Worm (Caenorhabditis elegans): ENCODE measurements around the gene pqn-70.
A peak's percentile ranks its signal among the peaks of the same experiment; 100 is the strongest.

The pqn-70 gene

DNA sequence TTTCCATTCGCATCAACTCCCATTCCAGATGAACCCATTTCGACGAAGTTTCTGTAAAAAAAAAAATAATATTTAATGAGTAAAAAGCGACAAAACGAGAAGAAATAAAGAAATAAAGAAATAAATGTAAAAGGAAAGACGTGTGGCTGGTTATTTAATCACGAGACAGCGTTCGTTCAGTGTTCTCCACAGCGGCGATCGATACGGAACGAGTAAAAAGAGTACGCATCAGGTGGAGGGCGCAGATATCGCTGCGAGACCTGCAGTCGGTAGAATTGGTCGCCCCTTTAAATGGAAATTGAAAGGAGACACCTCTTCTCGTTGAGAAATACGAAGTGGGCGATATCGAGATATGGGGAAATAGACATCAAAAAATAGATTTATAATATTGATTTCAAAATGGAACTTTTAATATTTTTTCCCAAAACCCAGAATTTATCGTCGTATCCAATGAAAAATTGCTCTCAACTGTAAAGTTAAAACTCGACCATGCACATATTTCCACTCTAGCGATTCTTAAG lies at the start of gene pqn-70:
Gene pqn-70 (minus strand): TSS at position 51 of the 521 bp plus-strand sequence.
- TF ChIP-seq C06A6.2 (GFP tag; conservative IDR thresholded peaks at IDR 0.05) (0 out of 2 replicates have a peak, but pooled peaks have one; percentile 22), lir-1 (GFP tag; conservative IDR thresholded peaks at IDR 0.05) (peak; percentile 45; the same call in 1 of the 2 replicates), zfh-2 (GFP tag; conservative IDR thresholded peaks at IDR 0.05) (no peak), rec-8 (tag; optimal IDR thresholded peaks at IDR 0.05) (no peak), atf-7 (tag; optimal IDR thresholded peaks at IDR 0.05) (peak; percentile 19), nfyb-1 (GFP tag; IDR thresholded peaks at IDR 0.05) (peak; percentile 81; the same call in 1 of the 2 replicates), tlf-1 (GFP tag; optimal IDR thresholded peaks at IDR 0.05) (peak; percentile 46), pbrm-1 (GFP tag; IDR thresholded peaks at IDR 0.05) (peak; percentile 68; the same call in 1 of the 2 replicates), ceh-27 (GFP tag; optimal IDR thresholded peaks at IDR 0.05) (peak; percentile 82), ceh-79 (tag; optimal IDR thresholded peaks at IDR 0.05) (no peak), B0035.1 (tag; optimal IDR thresholded peaks at IDR 0.05) (peak; percentile 33), ztf-18 (tag; optimal IDR thresholded peaks at IDR 0.05) (peak; percentile 47), hmg-1.2 (GFP tag; IDR thresholded peaks at IDR 0.05) (peak; percentile 94), F39B2.1 (GFP tag; IDR thresholded peaks at IDR 0.05) (no peak), die-1 (tag; optimal IDR thresholded peaks at IDR 0.05) (peak; percentile 15), F23B12.7 (tag; optimal IDR thresholded peaks at IDR 0.05; ENCODE audit: insufficient read depth) (peak; percentile 53), efl-1 (GFP tag; optimal IDR thresholded peaks at IDR 0.05) (peak; percentile 16), let-526 (GFP tag; IDR thresholded peaks at IDR 0.05) (0 out of 2 replicates have a peak, but pooled peaks have one; percentile 53), K12H6.12 (tag; optimal IDR thresholded peaks at IDR 0.05) (peak; percentile 70), let-607 (tag; optimal IDR thresholded peaks at IDR 0.05) (peak; percentile 8 to 71), athp-1 (tag; optimal IDR thresholded peaks at IDR 0.05) (peak; percentile 33), ZK185.1 (tag; optimal IDR thresholded peaks at IDR 0.05; ENCODE audit: poor library complexity, severe bottlenecking) (peak; percentile 65), D2030.7 (GFP tag; IDR thresholded peaks at IDR 0.05) (peak; percentile 33; the same call in 1 of the 2 replicates), snpc-3.4 (tag; optimal IDR thresholded peaks at IDR 0.05) (peak; percentile 32), madf-3 (GFP tag; IDR thresholded peaks at IDR 0.05) (0 out of 2 replicates have a peak, but pooled peaks have one; percentile 64), ceh-100 (GFP tag; IDR thresholded peaks at IDR 0.05) (peak; percentile 92), cebp-1 (GFP tag; IDR thresholded peaks at IDR 0.05) (peak; percentile 8; the same call in 1 of the 2 replicates), cebp-1 (tag; optimal IDR thresholded peaks at IDR 0.05) (no peak), F33H1.4 (GFP tag; IDR thresholded peaks at IDR 0.05) (peak; percentile 89), egl-18 (GFP tag; IDR thresholded peaks at IDR 0.05) (no peak), lin-26 (GFP tag; IDR thresholded peaks at IDR 0.05) (peak; percentile 71; the same call in 1 of the 2 replicates), K11D2.4 (GFP tag; IDR thresholded peaks at IDR 0.05) (0 out of 2 replicates have a peak, but pooled peaks have one; percentile 42), attf-5 (GFP tag; optimal IDR thresholded peaks at IDR 0.05) (peak; percentile 81), Y95B8A.8 (GFP tag; IDR thresholded peaks at IDR 0.05) (0 out of 2 replicates have a peak, but pooled peaks have one; percentile 7), mcd-1 (GFP tag; IDR thresholded peaks at IDR 0.05) (peak; percentile 74), F22D6.2 (tag; optimal IDR thresholded peaks at IDR 0.05) (no peak), chd-7 (tag; optimal IDR thresholded peaks at IDR 0.05) (peak; percentile 29), Y67H2A.10 (GFP tag; conservative IDR thresholded peaks at IDR 0.05) (peak; percentile 53; the same call in 1 of the 2 replicates), lin-35 (GFP tag; optimal IDR thresholded peaks at IDR 0.05) (no peak), hrde-1 (tag; optimal IDR thresholded peaks at IDR 0.05; ENCODE audit: borderline replicate concordance) (no peak), egrh-3 (GFP tag; IDR thresholded peaks at IDR 0.05) (peak; percentile 58), unc-130 (GFP tag; optimal IDR thresholded peaks at IDR 0.05) (peak; percentile 28), lsl-1 (GFP tag; optimal IDR thresholded peaks at IDR 0.05) (peak; percentile 28), unc-62 (GFP tag; optimal IDR thresholded peaks at IDR 0.05) (no peak), gei-17 (GFP tag; optimal IDR thresholded peaks at IDR 0.05) (peak; percentile 33), ekl-4 (GFP tag; IDR thresholded peaks at IDR 0.05) (peak; percentile 79)
